Worm (Caenorhabditis elegans): ENCODE measurements around the gene C46G7.5.

- TF ChIP-seq unc-55 (GFP tag; optimal IDR thresholded peaks at IDR 0.05), result peak; percentile 38
- TF ChIP-seq unc-42 (tag; optimal IDR thresholded peaks at IDR 0.05), result no peak
- TF ChIP-seq nfya-1 (tag; optimal IDR thresholded peaks at IDR 0.05), result peak; percentile 2
These were observed 24.6 kb downstream of the C46G7.5 start for ce11 chrIV:5986829-5987228.
